Fruit fly (Drosophila melanogaster) whole organism, embryonic: ENCODE measurements around the gene CG31867.

Experiments
- Atf3 ChIP-seq: fragments of 200-800 bp; sonication (Bioruptor generic); optimal IDR thresholded peaks from 3 replicates; lab custom pipeline; 2016; ENCODE audit warnings: missing biosample characterization, missing genetic modification characterization
- Awh ChIP-seq: fragments of 200-800 bp; sonication (Bioruptor generic); IDR thresholded peaks from 2 replicates; pipeline ENCODE4, ENCODE4 v1.3.6; 2022; ENCODE audit warnings: missing biosample characterization, missing genetic modification characterization
- CG10209 ChIP-seq: fragments of 200-800 bp; sonication (Bioruptor generic); optimal IDR thresholded peaks from 3 replicates; lab custom pipeline; 2017; ENCODE audit warnings: missing biosample characterization, mild to moderate bottlenecking, missing genetic modification characterization, missing genetic modification reagents
- CG11085 ChIP-seq: fragments of 200-800 bp; sonication (Bioruptor generic); IDR thresholded peaks from 2 replicates; pipeline ENCODE4 v1.3.6; 2022; ENCODE audit warnings: missing biosample characterization, missing genetic modification characterization
- CG12299 ChIP-seq: fragments of 200-800 bp; sonication (Bioruptor generic); optimal IDR thresholded peaks from 2 replicates; lab custom pipeline; 2018; ENCODE audit warnings: missing biosample characterization, mild to moderate bottlenecking, missing genetic modification characterization
- CG12744 ChIP-seq: fragments of 200-800 bp; sonication (Bioruptor generic); optimal IDR thresholded peaks from 2 replicates; lab custom pipeline; 2016; ENCODE audit warnings: missing biosample characterization, missing genetic modification characterization
- CG13123 ChIP-seq: fragments of 200-800 bp; sonication (Bioruptor generic); optimal IDR thresholded peaks from 2 replicates; lab custom pipeline; 2016; ENCODE audit warnings: missing biosample characterization, missing genetic modification characterization
- CG14667 ChIP-seq: fragments of 200-800 bp; sonication (Bioruptor generic); IDR thresholded peaks from 2 replicates; pipeline ENCODE4 v1.3.6; 2022; ENCODE audit warnings: missing biosample characterization, missing genetic modification characterization
- CG1647 ChIP-seq: fragments of 200-800 bp; sonication (Bioruptor generic); optimal IDR thresholded peaks from 3 replicates; lab custom pipeline; 2016; ENCODE audit warnings: missing biosample characterization, missing genetic modification characterization
- CG17385 ChIP-seq: fragments of 200-800 bp; sonication (Bioruptor generic); optimal IDR thresholded peaks from 3 replicates; lab custom pipeline; 2018; ENCODE audit warnings: missing biosample characterization, mild to moderate bottlenecking, missing genetic modification characterization
- CG18262 ChIP-seq: fragments of 200-800 bp; optimal IDR thresholded peaks from 3 replicates; lab custom pipeline; 2019; ENCODE audit warnings: missing biosample characterization, mild to moderate bottlenecking, missing genetic modification characterization, moderate library complexity
- CG2199 ChIP-seq: fragments of 200-800 bp; sonication (Bioruptor generic); IDR thresholded peaks from 3 replicates; pipeline ENCODE4 v1.3.6; 2022; ENCODE audit warnings: missing biosample characterization, missing genetic modification characterization
- CG2202 ChIP-seq: fragments of 200-800 bp; sonication (Bioruptor generic); optimal IDR thresholded peaks from 2 replicates; lab custom pipeline; 2018; ENCODE audit warnings: missing biosample characterization, mild to moderate bottlenecking, missing genetic modification characterization
- CG2875 ChIP-seq: fragments of 200-800 bp; sonication (Bioruptor generic); optimal IDR thresholded peaks from 2 replicates; lab custom pipeline; 2017; ENCODE audit warnings: missing biosample characterization, mild to moderate bottlenecking, missing genetic modification characterization, missing genetic modification reagents
- CG30403 ChIP-seq: fragments of 200-800 bp; sonication (Bioruptor generic); optimal IDR thresholded peaks from 3 replicates; lab custom pipeline; 2016; ENCODE audit warnings: missing biosample characterization, missing genetic modification characterization
- CG33213 ChIP-seq: fragments of 200-800 bp; sonication (Bioruptor generic); optimal IDR thresholded peaks from 3 replicates; lab custom pipeline; 2016; ENCODE audit warnings: missing biosample characterization, missing genetic modification characterization
- CG3407 ChIP-seq: fragments of 200-800 bp; sonication (Bioruptor generic); optimal IDR thresholded peaks from 2 replicates; lab custom pipeline; 2018; ENCODE audit warnings: missing biosample characterization, mild to moderate bottlenecking, missing genetic modification characterization
- CG34224 ChIP-seq: fragments of 200-800 bp; sonication (Bioruptor generic); IDR thresholded peaks from 3 replicates; pipeline ENCODE4 v1.3.6; 2022; ENCODE audit warnings: missing biosample characterization, missing genetic modification characterization; ENCODE audit not compliant: partially characterized antibody
- CG34422 ChIP-seq: fragments of 200-800 bp; sonication (Bioruptor generic); IDR thresholded peaks from 3 replicates; pipeline ENCODE4 v1.3.6; 2022; ENCODE audit warnings: missing biosample characterization, missing genetic modification characterization
- CG6272 ChIP-seq: fragments of 200-800 bp; sonication (Bioruptor generic); IDR thresholded peaks from 2 replicates; pipeline ENCODE4 v1.3.6; 2022; ENCODE audit warnings: missing biosample characterization, missing genetic modification characterization
- CG6689 ChIP-seq: fragments of 200-800 bp; sonication (Bioruptor generic); IDR thresholded peaks from 2 replicates; pipeline ENCODE4 v1.3.6; 2022; ENCODE audit warnings: missing biosample characterization, missing genetic modification characterization
- CG8290 ChIP-seq, 3 experiments: fragments of 200-800 bp; sonication (Bioruptor generic); optimal IDR thresholded peaks; 2 replicates each; lab custom pipeline; 2016 to 2019; ENCODE audit warnings: missing biosample characterization in 3 of 3, missing genetic modification characterization in 3 of 3, mild to moderate bottlenecking in 2 of 3, moderate library complexity in 1 of 3
- Deaf1 ChIP-seq: fragments of 200-800 bp; optimal IDR thresholded peaks from 3 replicates; lab custom pipeline; 2019; ENCODE audit warnings: missing biosample characterization, mild to moderate bottlenecking, missing genetic modification characterization, moderate library complexity
- HLH3B ChIP-seq: fragments of 200-800 bp; sonication (Bioruptor generic); IDR thresholded peaks from 2 replicates; pipeline ENCODE4 v1.3.6; 2022; ENCODE audit warnings: missing biosample characterization, missing genetic modification characterization
- Hmx ChIP-seq: fragments of 200-800 bp; sonication (Bioruptor generic); optimal IDR thresholded peaks from 2 replicates; lab custom pipeline; 2016; ENCODE audit warnings: missing biosample characterization, missing genetic modification characterization
- Jarid2 ChIP-seq: fragments of 200-800 bp; sonication (Bioruptor generic); optimal IDR thresholded peaks from 3 replicates; lab custom pipeline; 2017; ENCODE audit warnings: mild to moderate bottlenecking, missing biosample characterization, missing genetic modification reagents, missing genetic modification characterization
- Mrtf ChIP-seq: fragments of 200-800 bp; sonication (Bioruptor generic); IDR thresholded peaks from 3 replicates; pipeline ENCODE4 v1.3.6; 2022; ENCODE audit warnings: missing biosample characterization, missing genetic modification characterization
- Oaz ChIP-seq: fragments of 200-800 bp; sonication (Bioruptor generic); IDR thresholded peaks from 2 replicates; pipeline ENCODE4 v1.3.6; 2022; ENCODE audit warnings: missing biosample characterization, missing genetic modification characterization
- Oli ChIP-seq: fragments of 200-800 bp; sonication (Bioruptor generic); optimal IDR thresholded peaks from 2 replicates; lab custom pipeline; 2018; ENCODE audit warnings: missing biosample characterization, mild to moderate bottlenecking, missing genetic modification characterization, moderate library complexity
- Scr ChIP-seq: fragments of 200-800 bp; sonication (Bioruptor generic); IDR thresholded peaks from 2 replicates; pipeline ENCODE4 v1.3.6; 2022; ENCODE audit warnings: missing biosample characterization, missing genetic modification characterization; ENCODE audit not compliant: partially characterized antibody
- Stat92E ChIP-seq, 3 experiments: fragments of >200 bp in 2 of 3; fragments of 200-800 bp in 1 of 3; sonication (Bioruptor generic) in 1 of 3; optimal IDR thresholded peaks; 2 replicates each; lab custom pipeline; 2017 to 2019; ENCODE audit warnings: missing biosample characterization in 3 of 3, missing genetic modification characterization in 3 of 3, mild to moderate bottlenecking in 1 of 3, moderate library complexity in 1 of 3
- Taf1 ChIP-seq: fragments of 200-800 bp; sonication (Bioruptor generic); IDR thresholded peaks from 2 replicates; pipeline ENCODE4 v1.3.6; 2022; ENCODE audit warnings: missing biosample characterization, missing genetic modification characterization
- abd-A ChIP-seq: fragments of 200-800 bp; sonication (Bioruptor generic); optimal IDR thresholded peaks from 3 replicates; lab custom pipeline; 2019; ENCODE audit warnings: missing biosample characterization, mild to moderate bottlenecking, missing genetic modification characterization, moderate library complexity
- ash1 ChIP-seq: fragments of 200-800 bp; sonication (Bioruptor generic); optimal IDR thresholded peaks from 2 replicates; lab custom pipeline; 2018; ENCODE audit warnings: missing biosample characterization, mild to moderate bottlenecking, missing genetic modification characterization
- ato ChIP-seq: fragments of 200-800 bp; sonication (Bioruptor generic); IDR thresholded peaks from 2 replicates; pipeline ENCODE4 v1.3.6; 2022; ENCODE audit warnings: missing biosample characterization, missing genetic modification characterization; ENCODE audit not compliant: partially characterized antibody
- caup ChIP-seq: fragments of 200-800 bp; sonication (Bioruptor generic); optimal IDR thresholded peaks from 3 replicates; lab custom pipeline; 2017; ENCODE audit warnings: missing biosample characterization, mild to moderate bottlenecking, missing genetic modification characterization, moderate library complexity; ENCODE audit not compliant: severe bottlenecking
- ci ChIP-seq: fragments of 200-800 bp; sonication (Bioruptor generic); IDR thresholded peaks from 3 replicates; pipeline ENCODE4 v1.3.6; 2022; ENCODE audit warnings: missing biosample characterization, missing genetic modification characterization
- crol ChIP-seq: fragments of 200-800 bp; sonication (Bioruptor generic); IDR thresholded peaks from 2 replicates; pipeline ENCODE4 v1.3.6; 2022; ENCODE audit warnings: missing biosample characterization, missing genetic modification characterization
- crp ChIP-seq, 2 experiments: fragments of 200-800 bp; sonication (Bioruptor generic); optimal IDR thresholded peaks; 2 replicates in 1 of 2; 3 replicates in 1 of 2; lab custom pipeline; 2017; ENCODE audit warnings: missing biosample characterization in 2 of 2, missing genetic modification characterization in 2 of 2, mild to moderate bottlenecking in 1 of 2, moderate library complexity in 1 of 2
- cwo ChIP-seq: fragments of 200-800 bp; sonication (Bioruptor generic); optimal IDR thresholded peaks from 3 replicates; lab custom pipeline; 2017; ENCODE audit warnings: missing biosample characterization, missing genetic modification characterization, mild to moderate bottlenecking, moderate library complexity, missing genetic modification reagents
- da ChIP-seq: fragments of 200-800 bp; sonication (Bioruptor generic); optimal IDR thresholded peaks from 2 replicates; lab custom pipeline; 2016; ENCODE audit warnings: missing biosample characterization, missing genetic modification characterization
- ind ChIP-seq: fragments of 200-800 bp; sonication (Bioruptor generic); optimal IDR thresholded peaks from 3 replicates; lab custom pipeline; 2016; ENCODE audit warnings: missing biosample characterization, missing genetic modification characterization
- jigr1 ChIP-seq: fragments of 200-800 bp; sonication (Bioruptor generic); IDR thresholded peaks from 3 replicates; pipeline ENCODE4 v1.3.6; 2022; ENCODE audit warnings: missing biosample characterization, missing genetic modification characterization
- knrl ChIP-seq: fragments of 200-800 bp; sonication (Bioruptor generic); IDR thresholded peaks from 3 replicates; pipeline ENCODE4 v1.3.6; 2022; ENCODE audit warnings: missing biosample characterization, missing genetic modification characterization; ENCODE audit not compliant: partially characterized antibody
- lmd ChIP-seq: fragments of 200-800 bp; sonication (Bioruptor generic); IDR thresholded peaks from 2 replicates; pipeline ENCODE4 v1.3.6; 2022; ENCODE audit warnings: missing biosample characterization, missing genetic modification characterization
- row ChIP-seq: fragments of 200-800 bp; sonication (Bioruptor generic); IDR thresholded peaks from 3 replicates; pipeline ENCODE4 v1.3.6; 2022; ENCODE audit warnings: missing biosample characterization, missing genetic modification characterization
- slbo ChIP-seq: fragments of 200-800 bp; sonication (Bioruptor generic); IDR thresholded peaks from 2 replicates; pipeline ENCODE4 v1.3.6; 2022; ENCODE audit warnings: missing biosample characterization, missing genetic modification characterization
- twi ChIP-seq: fragments of 200-800 bp; optimal IDR thresholded peaks from 2 replicates; lab custom pipeline; 2019; ENCODE audit warnings: missing biosample characterization, mild to moderate bottlenecking, missing genetic modification characterization, moderate library complexity
- wek ChIP-seq: fragments of 200-800 bp; sonication (Bioruptor generic); optimal IDR thresholded peaks from 3 replicates; lab custom pipeline; 2018; ENCODE audit warnings: missing biosample characterization, mild to moderate bottlenecking, missing genetic modification characterization, moderate library complexity
- yki ChIP-seq: fragments of >200 bp; optimal IDR thresholded peaks from 3 replicates; lab custom pipeline; 2018

CG31867 gene

dm6 chr2L:11106562-11106962, 38.7 kb downstream of the CG31867 start, which contains the start of gene Reps (continued):
- peak; percentile 98 for TF ChIP-seq CG1647
- no peak for TF ChIP-seq abd-A (tag; lab: Kevin White, UChicago)
- peak; percentile 71 for TF ChIP-seq Scr (GFP tag; lab: Robert Waterston, UW)
- TF ChIP-seq lmd = peak; percentile 99
- TF ChIP-seq slbo (GFP tag; lab: Robert Waterston, UW) = peak; percentile 99
- peak; percentile 99 for TF ChIP-seq CG11085 (GFP tag; lab: Robert Waterston, UW)
- TF ChIP-seq CG12299 = peak; percentile 97
- TF ChIP-seq CG13123 (GFP tag; lab: Kevin White, UChicago) = peak; percentile 97
- TF ChIP-seq row (GFP tag; lab: Robert Waterston, UW) = peak; percentile 99
- TF ChIP-seq CG34224 = peak; percentile 65
- TF ChIP-seq ci (GFP tag; lab: Robert Waterston, UW) = peak; percentile 99
- TF ChIP-seq CG2875 = peak; percentile 97
- peak; percentile 97 for TF ChIP-seq twi
- TF ChIP-seq da (GFP tag; lab: Kevin White, UChicago) = peak; percentile 95
- peak; percentile 99 for TF ChIP-seq CG6272 (GFP tag; lab: Robert Waterston, UW)
- TF ChIP-seq CG18262 = peak; percentile 98
- peak; percentile 96 for TF ChIP-seq Hmx
- TF ChIP-seq ato (GFP tag; lab: Robert Waterston, UW) = peak; percentile 20; the same call in 1 of the 2 replicates
- peak; percentile 97 for TF ChIP-seq Oaz (GFP tag; lab: Robert Waterston, UW)
- TF ChIP-seq jigr1 (GFP tag; lab: Robert Waterston, UW) = peak; percentile 98
- peak; percentile 99 for TF ChIP-seq Atf3
- TF ChIP-seq crol (GFP tag; lab: Robert Waterston, UW) = peak; percentile 82
- TF ChIP-seq Oli = peak; percentile 98
- peak; percentile 33 to 84 for TF ChIP-seq crp (GFP tag; optimal IDR thresholded peaks at IDR 0.05; lab: Kevin White, UChicago)
- TF ChIP-seq ind = peak; percentile 99
- peak; percentile 97 for TF ChIP-seq Taf1
- TF ChIP-seq CG12744 = peak; percentile 97
- peak; percentile 97 for TF ChIP-seq CG2202 (tag; lab: Kevin White, UChicago)
- peak; percentile 100 for TF ChIP-seq CG34422 (GFP tag; lab: Robert Waterston, UW)
- TF ChIP-seq CG8290 (GFP tag; optimal IDR thresholded peaks at IDR 0.05; lab: Kevin White, UChicago) = peak; percentile 99
- TF ChIP-seq CG8290 (tag; optimal IDR thresholded peaks at IDR 0.05; lab: Kevin White, UChicago) = peak; percentile 96
- TF ChIP-seq CG33213 = peak; percentile 97
- TF ChIP-seq Mrtf (GFP tag; lab: Robert Waterston, UW) = peak; percentile 99
- peak; percentile 96 for TF ChIP-seq CG3407
- no peak for TF ChIP-seq Deaf1 (tag; lab: Kevin White, UChicago)
- TF ChIP-seq Jarid2 (GFP tag; lab: Kevin White, UChicago) = peak; percentile 90
- TF ChIP-seq yki = no peak
- TF ChIP-seq CG17385 (GFP tag; lab: Kevin White, UChicago) = peak; percentile 95
- TF ChIP-seq caup (GFP tag; lab: Kevin White, UChicago) = peak; percentile 98
- peak; percentile 99 for TF ChIP-seq CG2199
- TF ChIP-seq HLH3B = peak; percentile 99
- TF ChIP-seq knrl (GFP tag; lab: Robert Waterston, UW) = peak; percentile 77
- TF ChIP-seq wek = peak; percentile 88
- TF ChIP-seq Stat92E (GFP tag; optimal IDR thresholded peaks at IDR 0.05; lab: Kevin White, UChicago) = peak in 1 of 3 experiments; percentile 93
- TF ChIP-seq CG30403 (GFP tag; lab: Kevin White, UChicago) = peak; percentile 99
- TF ChIP-seq ash1 = peak; percentile 57
- TF ChIP-seq Awh (GFP tag; lab: Robert Waterston, UW) = peak; percentile 99
- TF ChIP-seq CG10209 (GFP tag; lab: Kevin White, UChicago) = peak; percentile 99
- peak; percentile 99 for TF ChIP-seq CG14667
- peak; percentile 95 for TF ChIP-seq cwo (GFP tag; lab: Kevin White, UChicago)
- TF ChIP-seq CG6689 (GFP tag; lab: Robert Waterston, UW) = peak; percentile 100
